Worm (Caenorhabditis elegans) whole organism, late embryonic: Measurements from ENCODE around the gene sups-1.

Experiments used
- ceh-18 ChIP-seq: sonication (generic microtip); optimal IDR thresholded peaks from 2 replicates; lab custom pipeline; 2016; ENCODE audit warnings: missing genetic modification characterization, missing compliant biosample characterization
- che-1 ChIP-seq: sonication (generic microtip); optimal IDR thresholded peaks from 2 replicates; lab custom pipeline; 2016; ENCODE audit warnings: mild to moderate bottlenecking, missing genetic modification characterization, missing compliant biosample characterization
- nfya-1 ChIP-seq: sonication (generic microtip); optimal IDR thresholded peaks from 2 replicates; lab custom pipeline; 2017; ENCODE audit warnings: missing genetic modification characterization, mild to moderate bottlenecking, missing compliant biosample characterization, antibody characterized with exemption, moderate library complexity
- nhr-11 ChIP-seq: fragments of 150-350 bp; optimal IDR thresholded peaks from 2 replicates; lab custom pipeline; 2014; ENCODE audit warnings: missing biosample characterization, missing genetic modification characterization
- pha-4 ChIP-seq: fragments of 150-350 bp; optimal IDR thresholded peaks from 2 replicates; lab custom pipeline; 2018; ENCODE audit warnings: missing biosample characterization, missing genetic modification reagents, missing genetic modification characterization
- unc-55 ChIP-seq: sonication (generic microtip); optimal IDR thresholded peaks from 2 replicates; lab custom pipeline; 2017; ENCODE audit warnings: missing biosample characterization, missing genetic modification reagents, missing genetic modification characterization

ce11 chrX:6043283-6043682 is 39.3 kb downstream of the sups-1 start:
- TF ChIP-seq ceh-18 (tag; lab: Kevin White, UChicago) (no peak), nfya-1 (no peak), nhr-11 (tag; lab: Kevin White, UChicago) (no peak), unc-55 (no peak), pha-4 (tag; lab: Kevin White, UChicago) (no peak), che-1 (tag; lab: Kevin White, UChicago) (no peak)
